Worm (Caenorhabditis elegans): ENCODE results near the gene tig-3.
A peak's percentile ranks its signal among the peaks of the same experiment; 100 is the strongest.

The tig-3 gene

ce11 chrII:15251593-15251992, at the start of gene tig-3:
tig-3 (minus strand) TSS chrII:15251792.
- TF ChIP-seq hmg-11 (tag; optimal IDR thresholded peaks at IDR 0.05) = no peak
- TF ChIP-seq elt-2 (tag; optimal IDR thresholded peaks at IDR 0.05) = peak; percentile 75
- TF ChIP-seq R02D3.7 (tag; optimal IDR thresholded peaks at IDR 0.05) = no peak

- no peak for TF ChIP-seq lsy-12 (tag; optimal IDR thresholded peaks at IDR 0.05)
- TF ChIP-seq nhr-76 (tag; optimal IDR thresholded peaks at IDR 0.05) = no peak
- TF ChIP-seq nhr-23 (tag; optimal IDR thresholded peaks at IDR 0.05) = no peak
- TF ChIP-seq ceh-9 (tag; optimal IDR thresholded peaks at IDR 0.05) = no peak
- no peak for TF ChIP-seq elt-1 (tag; optimal IDR thresholded peaks at IDR 0.05)
- TF ChIP-seq skn-1 (tag; optimal IDR thresholded peaks at IDR 0.05) = no peak
- no peak for TF ChIP-seq fos-1 (tag; optimal IDR thresholded peaks at IDR 0.05)
- TF ChIP-seq mml-1 (tag; optimal IDR thresholded peaks at IDR 0.05) = no peak
- TF ChIP-seq nhr-11 (tag; optimal IDR thresholded peaks at IDR 0.05) = no peak
- TF ChIP-seq lin-39 (tag; optimal IDR thresholded peaks at IDR 0.05) = no peak
These were observed 21.4 kb upstream of the tig-3 start for ce11 chrII:15272962-15273361.

ce11 chrII:15268195-15268594, 16.6 kb upstream of the tig-3 start, which contains the start of gene rga-9:
rga-9 (plus strand) TSS chrII:15268210.
- no peak for TF ChIP-seq ama-1 (optimal IDR thresholded peaks at IDR 0.05)
- no peak for TF ChIP-seq ceh-28 (tag; optimal IDR thresholded peaks at IDR 0.05)
- no peak for TF ChIP-seq ceh-82 (tag; optimal IDR thresholded peaks at IDR 0.05)
- no peak for TF ChIP-seq egl-5 (tag; optimal IDR thresholded peaks at IDR 0.05)
- TF ChIP-seq nfya-1 (tag; optimal IDR thresholded peaks at IDR 0.05; ENCODE audit: insufficient read depth) = no peak

- TF ChIP-seq nhr-25 (tag; optimal IDR thresholded peaks at IDR 0.05) (peak; percentile 74), zag-1 (tag; optimal IDR thresholded peaks at IDR 0.05) (no peak), elt-3 (tag; optimal IDR thresholded peaks at IDR 0.05) (no peak), elt-2 (tag; optimal IDR thresholded peaks at IDR 0.05) (peak; percentile 30)
These were observed 14.9 kb upstream of the tig-3 start for ce11 chrII:15266487-15266886.

ce11 chrII:15265951-15266350, 14.4 kb upstream of the tig-3 start:
- no peak for TF ChIP-seq ceh-16 (tag; optimal IDR thresholded peaks at IDR 0.05)
- TF ChIP-seq nhr-25 (tag; optimal IDR thresholded peaks at IDR 0.05) = peak; percentile 31
- peak; percentile 19 for TF ChIP-seq pha-4 (tag; optimal IDR thresholded peaks at IDR 0.05)
- no peak for TF ChIP-seq eor-1 (tag; optimal IDR thresholded peaks at IDR 0.05)
- no peak for TF ChIP-seq ceh-82 (tag; optimal IDR thresholded peaks at IDR 0.05)

ce11 chrII:15265469-15265868, 13.9 kb upstream of the tig-3 start:
- TF ChIP-seq nhr-237 (tag; optimal IDR thresholded peaks at IDR 0.05) = no peak
- no peak for TF ChIP-seq nhr-67 (tag; optimal IDR thresholded peaks at IDR 0.05)
- no peak for TF ChIP-seq mml-1 (tag; optimal IDR thresholded peaks at IDR 0.05)
- no peak for TF ChIP-seq ceh-16 (tag; optimal IDR thresholded peaks at IDR 0.05)
- no peak for TF ChIP-seq hmg-11 (tag; optimal IDR thresholded peaks at IDR 0.05)
- TF ChIP-seq fos-1 (tag; optimal IDR thresholded peaks at IDR 0.05) = no peak
- no peak for TF ChIP-seq jun-1 (tag; optimal IDR thresholded peaks at IDR 0.05)
- no peak for TF ChIP-seq nhr-11 (tag; optimal IDR thresholded peaks at IDR 0.05)

- peak; percentile 79 for TF ChIP-seq pha-4 (tag; optimal IDR thresholded peaks at IDR 0.05)
- no peak for TF ChIP-seq lin-39 (tag; optimal IDR thresholded peaks at IDR 0.05)
These were observed 13.0 kb upstream of the tig-3 start for ce11 chrII:15264593-15264992.

- peak; percentile 70 for TF ChIP-seq lin-39 (tag; optimal IDR thresholded peaks at IDR 0.05)
- TF ChIP-seq unc-62 (GFP tag; optimal IDR thresholded peaks at IDR 0.05) = peak; percentile 2
- no peak for TF ChIP-seq elt-3 (tag; optimal IDR thresholded peaks at IDR 0.05)
- peak; percentile 59 for TF ChIP-seq mdl-1 (tag; optimal IDR thresholded peaks at IDR 0.05)
- peak; percentile 91 for TF ChIP-seq pha-4 (tag; optimal IDR thresholded peaks at IDR 0.05)
- peak; percentile 67 for TF ChIP-seq egl-27 (tag; optimal IDR thresholded peaks at IDR 0.05)
- TF ChIP-seq lin-15B (tag; optimal IDR thresholded peaks at IDR 0.05) = peak; percentile 45
- TF ChIP-seq nhr-77 (tag; optimal IDR thresholded peaks at IDR 0.05) = peak; percentile 36
- no peak for TF ChIP-seq nhr-12 (tag; optimal IDR thresholded peaks at IDR 0.05)
- no peak for TF ChIP-seq ama-1 (optimal IDR thresholded peaks at IDR 0.05)
- TF ChIP-seq elt-1 (tag; optimal IDR thresholded peaks at IDR 0.05) = no peak
- peak; percentile 24 for TF ChIP-seq pqm-1 (tag; optimal IDR thresholded peaks at IDR 0.05)
- peak; percentile 16 for TF ChIP-seq R02D3.7 (tag; optimal IDR thresholded peaks at IDR 0.05)
- TF ChIP-seq nhr-237 (tag; optimal IDR thresholded peaks at IDR 0.05) = no peak
- TF ChIP-seq ceh-28 (tag; optimal IDR thresholded peaks at IDR 0.05) = peak; percentile 52
- TF ChIP-seq egl-5 (tag; optimal IDR thresholded peaks at IDR 0.05) = no peak
- no peak for TF ChIP-seq mml-1 (tag; optimal IDR thresholded peaks at IDR 0.05)
- no peak for TF ChIP-seq unc-39 (tag; optimal IDR thresholded peaks at IDR 0.05)
- TF ChIP-seq eor-1 (tag; optimal IDR thresholded peaks at IDR 0.05) = no peak
- peak; percentile 51 for TF ChIP-seq nfya-1 (tag; optimal IDR thresholded peaks at IDR 0.05; ENCODE audit: insufficient read depth)
- TF ChIP-seq hmg-11 (tag; optimal IDR thresholded peaks at IDR 0.05) = peak; percentile 82
- TF ChIP-seq jun-1 (tag; optimal IDR thresholded peaks at IDR 0.05) = peak; percentile 79
- peak; percentile 66 for TF ChIP-seq elt-2 (tag; optimal IDR thresholded peaks at IDR 0.05)
- no peak for TF ChIP-seq nhr-67 (tag; optimal IDR thresholded peaks at IDR 0.05)
- no peak for TF ChIP-seq ceh-16 (tag; optimal IDR thresholded peaks at IDR 0.05)
These were observed 11.6 kb upstream of the tig-3 start for ce11 chrII:15263054-15263755.
